Fruit fly (Drosophila melanogaster): ENCODE results near the gene yip2.

DNA sequence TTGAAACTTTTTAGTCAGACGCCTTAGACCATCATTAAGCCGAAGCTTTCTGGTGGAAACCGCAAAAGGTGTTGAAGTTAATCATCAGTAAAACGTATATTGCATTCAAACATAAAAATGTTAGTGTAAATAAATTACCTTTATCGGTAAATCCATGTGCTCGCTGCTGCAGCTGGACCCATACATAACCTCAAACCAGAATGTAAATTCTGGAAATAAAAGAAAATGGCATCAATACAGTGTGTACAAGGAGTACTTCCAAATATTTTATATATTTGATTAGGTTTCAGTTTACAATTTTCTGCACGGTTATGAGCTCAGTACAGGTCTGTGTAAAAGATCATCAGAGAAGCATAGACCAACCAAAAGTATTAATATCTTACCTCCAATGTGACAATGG is 20.9 kb upstream of the yip2 start:
- no peak for TF ChIP-seq Jra (GFP tag; optimal IDR thresholded peaks at IDR 0.05)
- TF ChIP-seq sv (GFP tag; optimal IDR thresholded peaks at IDR 0.05) = no peak
- TF ChIP-seq pan (optimal IDR thresholded peaks at IDR 0.05) = no peak
- TF ChIP-seq br (GFP tag; optimal IDR thresholded peaks at IDR 0.05) = no peak
- TF ChIP-seq Hnf4 (GFP tag; optimal IDR thresholded peaks at IDR 0.05) = no peak
- no peak for TF ChIP-seq Dif (GFP tag; optimal IDR thresholded peaks at IDR 0.05; ENCODE audit: partially characterized antibody)
- TF ChIP-seq N (GFP tag; optimal IDR thresholded peaks at IDR 0.05) = no peak
- TF ChIP-seq Rel (GFP tag; optimal IDR thresholded peaks at IDR 0.05) = no peak
- no peak for TF ChIP-seq Rel (tag; optimal IDR thresholded peaks at IDR 0.05)
- no peak for TF ChIP-seq Abd-B (GFP tag; optimal IDR thresholded peaks at IDR 0.05)
- TF ChIP-seq HLH106 (tag; optimal IDR thresholded peaks at IDR 0.05) = no peak
- no peak for TF ChIP-seq Hr78 (GFP tag; optimal IDR thresholded peaks at IDR 0.05)
- TF ChIP-seq h (GFP tag; optimal IDR thresholded peaks at IDR 0.05) = no peak

Measured in whole organism, wandering third instar larva.